Worm (Caenorhabditis elegans) whole organism, L3 larva: ENCODE results near the gene nhr-92.

ENCODE experiments used
- ceh-16 ChIP-seq: sonication (generic microtip); optimal IDR thresholded peaks from 2 replicates; lab custom pipeline; 2017; ENCODE audit warnings: missing biosample characterization, missing genetic modification characterization
- ceh-28 ChIP-seq: fragments of 150-350 bp; optimal IDR thresholded peaks from 2 replicates; lab custom pipeline; 2014; ENCODE audit warnings: missing biosample characterization, missing genetic modification reagents, missing genetic modification characterization
- egl-27 ChIP-seq: sonication (generic microtip); optimal IDR thresholded peaks from 4 replicates; lab custom pipeline; 2017; ENCODE audit warnings: missing biosample characterization, missing genetic modification reagents, missing genetic modification characterization
- fos-1 ChIP-seq: fragments of 150-350 bp; optimal IDR thresholded peaks from 2 replicates; lab custom pipeline; 2014; ENCODE audit warnings: missing biosample characterization, missing genetic modification characterization
- lin-15B ChIP-seq: fragments of 150-350 bp; optimal IDR thresholded peaks from 2 replicates; lab custom pipeline; 2014; ENCODE audit warnings: missing biosample characterization, missing genetic modification characterization
- nhr-23 ChIP-seq: fragments of 150-350 bp; optimal IDR thresholded peaks from 2 replicates; lab custom pipeline; 2014; ENCODE audit warnings: missing biosample characterization, missing genetic modification reagents, missing genetic modification characterization
- ztf-4 ChIP-seq: fragments of 150-350 bp; optimal IDR thresholded peaks from 2 replicates; lab custom pipeline; 2014; ENCODE audit warnings: missing biosample characterization, missing genetic modification characterization

- TF ChIP-seq ztf-4 (tag; lab: Kevin White, UChicago) (peak; percentile 89), ceh-16 (tag; lab: Kevin White, UChicago) (no peak), ceh-28 (tag; lab: Kevin White, UChicago) (peak; percentile 91), nhr-23 (tag; lab: Kevin White, UChicago) (peak; percentile 99), fos-1 (tag; lab: Kevin White, UChicago) (peak; percentile 62), lin-15B (tag; lab: Kevin White, UChicago) (peak; percentile 96), egl-27 (tag; lab: Kevin White, UChicago) (peak; percentile 80)
These were observed 39.3 kb downstream of the nhr-92 start, which contains the start of gene rps-28 for ce11 chrIV:1659045-1659741.
